Worm (Caenorhabditis elegans): ENCODE measurements around the gene C03B1.1.

DNA sequence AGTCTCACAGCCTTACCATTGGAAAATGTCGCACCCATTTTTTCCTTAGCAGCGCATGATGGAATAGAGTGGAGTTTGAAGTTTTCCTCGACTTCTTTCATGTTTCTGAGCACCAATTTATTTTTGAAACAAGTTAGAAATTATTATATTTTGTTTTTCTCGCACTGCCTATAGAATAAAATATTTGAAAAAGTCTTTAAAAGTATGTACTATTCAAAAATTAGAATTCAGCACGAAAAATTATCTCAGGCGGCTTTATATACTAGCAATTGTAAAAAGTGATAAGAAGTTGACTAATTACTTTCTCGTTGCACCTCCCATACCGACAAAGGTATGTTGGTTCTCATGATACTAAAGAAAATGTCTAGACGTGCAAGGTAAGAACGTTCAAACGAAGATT is 27.5 kb upstream of the C03B1.1 start, which contains the start of gene C03B1.9:
- TF ChIP-seq aly-2 (tag; optimal IDR thresholded peaks at IDR 0.05), result no peak
- TF ChIP-seq crh-2 (tag; optimal IDR thresholded peaks at IDR 0.05), result no peak
- no peak for TF ChIP-seq snpc-4 (tag; optimal IDR thresholded peaks at IDR 0.05)
- TF ChIP-seq unc-62 (GFP tag; optimal IDR thresholded peaks at IDR 0.05), result no peak
- no peak for TF ChIP-seq elt-3 (tag; optimal IDR thresholded peaks at IDR 0.05)
- TF ChIP-seq nhr-6 (tag; optimal IDR thresholded peaks at IDR 0.05), result no peak
- TF ChIP-seq lin-11 (tag; optimal IDR thresholded peaks at IDR 0.05), result no peak
- no peak for TF ChIP-seq nhr-237 (tag; optimal IDR thresholded peaks at IDR 0.05)
- TF ChIP-seq mab-5 (tag; optimal IDR thresholded peaks at IDR 0.05), result no peak
